Fruit fly (Drosophila melanogaster) whole organism, wandering third instar larva: ENCODE data around the gene cnc.

Source experiments
- CrebA ChIP-seq: fragments of 200-800 bp; sonication (Bioruptor generic); optimal IDR thresholded peaks from 2 replicates; lab custom pipeline; 2016; ENCODE audit warnings: missing biosample characterization, mild to moderate bottlenecking, missing genetic modification characterization, borderline replicate concordance
- brk ChIP-seq: fragments of 200-800 bp; sonication (Bioruptor generic); optimal IDR thresholded peaks from 2 replicates; lab custom pipeline; 2016; ENCODE audit warnings: missing biosample characterization, mild to moderate bottlenecking, missing genetic modification characterization

- no peak for TF ChIP-seq brk
- no peak for TF ChIP-seq CrebA (GFP tag; lab: Kevin White, UChicago)
Observed at dm6 chr3R:23148433-23148832, 78.1 kb downstream of the cnc start.
